Worm (Caenorhabditis elegans) whole organism, young adult: ENCODE results near the gene C09G9.1.

Source experiments
- F22D6.2 ChIP-seq: sonication (generic microtip); optimal IDR thresholded peaks from 2 replicates; lab custom pipeline; 2016; ENCODE audit warnings: mild to moderate bottlenecking, missing genetic modification characterization, missing compliant biosample characterization
- F39B2.1 ChIP-seq: fragments of 200-800 bp; sonication (Bioruptor generic); IDR thresholded peaks from 2 replicates; pipeline ENCODE4 v1.3.6; 2022; ENCODE audit warnings: missing genetic modification reagents, missing genetic modification characterization, missing compliant biosample characterization
- F49E8.2 ChIP-seq: sonication (generic microtip); optimal IDR thresholded peaks from 3 replicates; lab custom pipeline; 2017; ENCODE audit warnings: missing genetic modification characterization, mild to moderate bottlenecking, missing compliant biosample characterization, antibody characterized with exemption, moderate library complexity; ENCODE audit not compliant: insufficient read depth
- F55B11.4 ChIP-seq: sonication (generic microtip); optimal IDR thresholded peaks from 2 replicates; lab custom pipeline; 2016; ENCODE audit warnings: missing compliant biosample characterization, missing genetic modification characterization, borderline replicate concordance; ENCODE audit not compliant: insufficient read depth
- F57A8.1 ChIP-seq: fragments of 200-800 bp; sonication (Bioruptor generic); optimal IDR thresholded peaks from 2 replicates; lab custom pipeline; 2018; ENCODE audit warnings: mild to moderate bottlenecking, missing genetic modification characterization, moderate library complexity, missing compliant biosample characterization
- F57C9.4 ChIP-seq: sonication (generic microtip); optimal IDR thresholded peaks from 2 replicates; lab custom pipeline; 2017; ENCODE audit warnings: mild to moderate bottlenecking, missing genetic modification characterization, missing compliant biosample characterization
- K12H6.12 ChIP-seq: fragments of 200-800 bp; sonication (Bioruptor generic); optimal IDR thresholded peaks from 2 replicates; lab custom pipeline; 2018; ENCODE audit warnings: mild to moderate bottlenecking, missing genetic modification characterization, missing compliant biosample characterization
- Y53G8AR.9 ChIP-seq: fragments of 200-800 bp; sonication (Bioruptor generic); conservative IDR thresholded peaks from 2 replicates; pipeline ENCODE4 v1.3.6; 2022; ENCODE audit warnings: missing genetic modification reagents, missing genetic modification characterization, missing compliant biosample characterization
- akir-1 ChIP-seq: fragments of 200-800 bp; sonication (Bioruptor generic); optimal IDR thresholded peaks from 2 replicates; lab custom pipeline; 2018; ENCODE audit warnings: mild to moderate bottlenecking, missing genetic modification characterization, moderate library complexity, missing compliant biosample characterization
- aptf-2 ChIP-seq: fragments of 200-800 bp; sonication (Bioruptor generic); conservative IDR thresholded peaks from 2 replicates; pipeline ENCODE4 v1.3.6; 2022; ENCODE audit warnings: missing genetic modification reagents, missing genetic modification characterization, missing compliant biosample characterization
- attf-3 ChIP-seq: fragments of 200-800 bp; sonication (Bioruptor generic); conservative IDR thresholded peaks from 2 replicates; pipeline ENCODE4 v1.3.6; 2022; ENCODE audit warnings: missing genetic modification reagents, missing genetic modification characterization, missing compliant biosample characterization
- bed-1 ChIP-seq: fragments of 200-800 bp; sonication (Bioruptor generic); IDR thresholded peaks from 2 replicates; pipeline ENCODE4 v1.3.6; 2022; ENCODE audit warnings: missing genetic modification reagents, missing genetic modification characterization, missing compliant biosample characterization
- ccch-3 ChIP-seq: fragments of 200-800 bp; sonication (Bioruptor generic); optimal IDR thresholded peaks from 2 replicates; lab custom pipeline; 2018; ENCODE audit warnings: mild to moderate bottlenecking, missing genetic modification characterization, missing compliant biosample characterization
- ceh-40 ChIP-seq: fragments of 200-800 bp; sonication (Bioruptor generic); IDR thresholded peaks from 2 replicates; pipeline ENCODE4 v1.3.6; 2022; ENCODE audit warnings: missing genetic modification characterization, missing compliant biosample characterization
- die-1 ChIP-seq: sonication (generic microtip); optimal IDR thresholded peaks from 2 replicates; lab custom pipeline; 2016; ENCODE audit warnings: missing genotype, mild to moderate bottlenecking, missing genetic modification characterization, missing compliant biosample characterization
- egrh-3 ChIP-seq: fragments of 200-800 bp; sonication (Bioruptor generic); IDR thresholded peaks from 2 replicates; pipeline ENCODE4 v1.3.6; 2022; ENCODE audit warnings: missing genetic modification reagents, missing genetic modification characterization, missing compliant biosample characterization
- ekl-4 ChIP-seq: fragments of 200-800 bp; sonication (Bioruptor generic); IDR thresholded peaks from 2 replicates; pipeline ENCODE4 v1.3.6; 2022; ENCODE audit warnings: missing genetic modification reagents, missing genetic modification characterization, missing compliant biosample characterization
- gei-17 ChIP-seq: fragments of 200-800 bp; sonication (Bioruptor generic); optimal IDR thresholded peaks from 2 replicates; lab custom pipeline; 2018; ENCODE audit warnings: mild to moderate bottlenecking, missing genetic modification characterization, missing compliant biosample characterization
- hmg-1.2 ChIP-seq: fragments of 200-800 bp; sonication (Bioruptor generic); IDR thresholded peaks from 2 replicates; pipeline ENCODE4 v1.3.6; 2022; ENCODE audit warnings: missing genetic modification reagents, missing genetic modification characterization, missing compliant biosample characterization
- let-607 ChIP-seq, 2 experiments: fragments of 200-800 bp in 1 of 2; sonication (Bioruptor generic) in 1 of 2; sonication (generic microtip) in 1 of 2; optimal IDR thresholded peaks; 2 replicates each; lab custom pipeline; 2016 to 2018; ENCODE audit warnings: mild to moderate bottlenecking in 2 of 2, missing compliant biosample characterization in 2 of 2, missing genetic modification characterization in 2 of 2, moderate library complexity in 2 of 2, missing genotype in 1 of 2
- lin-26 ChIP-seq: fragments of 200-800 bp; sonication (Bioruptor generic); IDR thresholded peaks from 2 replicates; pipeline ENCODE4 v1.3.6; 2022; ENCODE audit warnings: missing genetic modification reagents, missing genetic modification characterization, missing compliant biosample characterization
- lsy-27 ChIP-seq: sonication (generic microtip); optimal IDR thresholded peaks from 2 replicates; lab custom pipeline; 2017; ENCODE audit warnings: missing genetic modification characterization, mild to moderate bottlenecking, missing compliant biosample characterization, antibody characterized with exemption, missing genotype, borderline replicate concordance; ENCODE audit not compliant: insufficient read depth
- nfya-1 ChIP-seq: sonication (generic microtip); optimal IDR thresholded peaks from 2 replicates; lab custom pipeline; 2017; ENCODE audit warnings: antibody characterized with exemption, missing compliant biosample characterization, missing genetic modification characterization, borderline replicate concordance; ENCODE audit not compliant: insufficient read depth
- rcor-1 ChIP-seq: fragments of 200-800 bp; sonication (Bioruptor generic); IDR thresholded peaks from 2 replicates; pipeline ENCODE4 v1.3.6; 2022; ENCODE audit warnings: missing genetic modification reagents, missing genetic modification characterization, missing compliant biosample characterization
- repo-1 ChIP-seq: sonication (generic microtip); optimal IDR thresholded peaks from 2 replicates; lab custom pipeline; 2017; ENCODE audit warnings: mild to moderate bottlenecking, missing genetic modification characterization, missing compliant biosample characterization
- rpc-1 ChIP-seq, 2 experiments: fragments of 150-350 bp in 1 of 2; sonication (generic microtip) in 1 of 2; optimal IDR thresholded peaks; 2 replicates each; lab custom pipeline; 2014 to 2018; ENCODE audit warnings: missing biosample characterization in 1 of 2, missing genetic modification characterization in 1 of 2, missing genetic modification reagents in 1 of 2, missing genotype in 1 of 2
- snpc-1.1 ChIP-seq: sonication (generic microtip); optimal IDR thresholded peaks from 2 replicates; lab custom pipeline; 2017; ENCODE audit warnings: missing genetic modification characterization, mild to moderate bottlenecking, missing compliant biosample characterization, antibody characterized with exemption, moderate library complexity, missing genotype, missing genetic modification reagents; ENCODE audit not compliant: insufficient read depth
- snpc-4 ChIP-seq, 5 experiments: fragments of 150-350 bp in 1 of 5; sonication (generic microtip) in 4 of 5; optimal IDR thresholded peaks; 2 replicates each; lab custom pipeline; 2014 to 2018; ENCODE audit warnings: missing genetic modification characterization in 5 of 5, missing biosample characterization in 3 of 5, antibody characterized with exemption in 2 of 5, mild to moderate bottlenecking in 2 of 5, missing compliant biosample characterization in 2 of 5, missing genotype in 2 of 5, moderate library complexity in 2 of 5, missing genetic modification reagents in 1 of 5
- tlf-1 ChIP-seq: fragments of 200-800 bp; sonication (Bioruptor generic); optimal IDR thresholded peaks from 2 replicates; lab custom pipeline; 2018; ENCODE audit warnings: mild to moderate bottlenecking, missing genetic modification characterization, missing compliant biosample characterization
- zfh-2 ChIP-seq: fragments of 200-800 bp; sonication (Bioruptor generic); conservative IDR thresholded peaks from 2 replicates; pipeline ENCODE4 v1.3.6; 2022; ENCODE audit warnings: missing genetic modification reagents, missing genetic modification characterization, missing compliant biosample characterization
- ztf-26 ChIP-seq: sonication (generic microtip); optimal IDR thresholded peaks from 2 replicates; lab custom pipeline; 2017; ENCODE audit warnings: missing genetic modification characterization, missing compliant biosample characterization
- ztf-6 ChIP-seq: fragments of 200-800 bp; sonication (Bioruptor generic); IDR thresholded peaks from 2 replicates; pipeline ENCODE4 v1.3.6; 2022; ENCODE audit warnings: missing genetic modification reagents, missing genetic modification characterization, missing compliant biosample characterization

C09G9.1 gene

DNA sequence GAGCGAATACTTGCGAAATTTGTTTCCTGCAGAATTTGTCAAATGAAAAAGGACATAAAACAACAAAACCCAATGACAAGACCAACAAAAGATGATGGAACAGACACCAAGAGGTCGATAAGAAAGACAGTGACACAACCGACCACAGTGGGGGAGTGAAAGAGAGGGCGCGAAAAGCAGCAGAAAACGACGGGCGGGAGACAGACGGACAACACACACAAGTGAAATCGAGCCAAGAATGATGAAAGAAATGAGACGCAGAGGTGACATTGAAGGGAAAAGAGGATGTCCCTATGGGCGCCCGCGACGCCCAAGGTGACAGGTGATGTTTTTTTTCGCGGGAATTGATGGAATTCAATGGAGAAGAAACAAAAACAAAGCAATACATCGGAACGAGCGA lies 807 bp upstream of the C09G9.1 start (continued):
- no peak for TF ChIP-seq tlf-1 (GFP tag; lab: Kevin White, UChicago)
- no peak for TF ChIP-seq snpc-1.1 (tag; lab: Kevin White, UChicago)
- TF ChIP-seq bed-1: no peak
- no peak; the same call in none of the 2 replicates for TF ChIP-seq zfh-2 (GFP tag; lab: Robert Waterston, UW)
- no peak for TF ChIP-seq repo-1 (tag; lab: Kevin White, UChicago)

DNA sequence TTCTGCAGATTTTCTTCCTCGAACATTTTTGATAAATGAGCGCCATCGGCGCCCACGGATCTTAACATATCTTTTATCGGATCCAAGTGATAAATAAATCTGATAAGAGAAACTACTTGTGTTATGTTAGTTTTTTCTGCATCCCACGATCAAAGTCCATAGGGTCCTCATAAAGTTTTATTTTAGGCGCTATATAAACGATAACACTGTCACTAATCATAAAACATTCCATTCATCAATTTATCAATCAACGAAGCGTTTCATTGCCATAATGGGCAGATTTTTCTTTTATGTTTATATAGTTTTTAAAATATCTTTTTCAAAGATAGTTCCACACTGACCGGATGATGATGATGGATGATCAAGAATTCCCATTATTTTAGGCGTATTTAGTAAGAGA lies 613 bp downstream of the C09G9.1 start:
- TF ChIP-seq zfh-2 (GFP tag; lab: Robert Waterston, UW): no peak
- no peak for TF ChIP-seq hmg-1.2 (GFP tag; lab: Robert Waterston, UW)
- TF ChIP-seq ekl-4 (GFP tag; lab: Robert Waterston, UW): no peak
- no peak for TF ChIP-seq rpc-1 (optimal IDR thresholded peaks at IDR 0.05; lab: Kevin White, UChicago)
- no peak for TF ChIP-seq rpc-1 (tag; optimal IDR thresholded peaks at IDR 0.05; lab: Kevin White, UChicago)
- no peak for TF ChIP-seq akir-1 (GFP tag; lab: Kevin White, UChicago)
- no peak for TF ChIP-seq F57C9.4
- no peak for TF ChIP-seq ccch-3 (GFP tag; lab: Kevin White, UChicago)
- TF ChIP-seq attf-3: no peak
- TF ChIP-seq rcor-1 (GFP tag; lab: Robert Waterston, UW): no peak
- no peak for TF ChIP-seq tlf-1 (GFP tag; lab: Kevin White, UChicago)
- no peak for TF ChIP-seq die-1 (tag; lab: Kevin White, UChicago)
- TF ChIP-seq F22D6.2 (tag; lab: Kevin White, UChicago): no peak
- TF ChIP-seq F49E8.2 (tag; lab: Kevin White, UChicago): no peak
- no peak for TF ChIP-seq ztf-26
- TF ChIP-seq gei-17 (GFP tag; lab: Kevin White, UChicago): no peak
- TF ChIP-seq K12H6.12: no peak
- no peak for TF ChIP-seq F57A8.1

DNA sequence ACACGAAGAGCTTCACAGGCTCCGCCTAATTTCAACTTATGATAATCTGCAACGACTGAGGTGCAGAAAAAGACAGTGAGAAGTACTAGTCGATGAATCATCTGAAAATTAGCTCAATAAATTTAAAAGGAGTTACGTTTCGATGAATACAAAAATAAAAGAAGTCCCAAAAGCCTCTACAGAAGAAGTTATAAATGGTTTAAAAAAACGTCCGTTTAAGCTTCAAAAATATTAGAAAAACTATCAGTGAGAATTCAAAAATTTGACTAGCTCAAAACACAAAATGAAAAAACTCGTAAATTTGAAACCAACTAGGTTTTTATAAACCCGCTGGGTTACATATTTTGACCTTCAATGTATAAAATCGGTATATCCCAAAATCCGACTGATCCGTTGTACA lies 9.3 kb downstream of the C09G9.1 start, which contains the start of gene T11B7.5:
Gene T11B7.5, minus strand, starts transcription at position 101 of the 400 bp plus-strand sequence.
- no peak for TF ChIP-seq egrh-3 (GFP tag; lab: Robert Waterston, UW)
- no peak for TF ChIP-seq F57C9.4

DNA sequence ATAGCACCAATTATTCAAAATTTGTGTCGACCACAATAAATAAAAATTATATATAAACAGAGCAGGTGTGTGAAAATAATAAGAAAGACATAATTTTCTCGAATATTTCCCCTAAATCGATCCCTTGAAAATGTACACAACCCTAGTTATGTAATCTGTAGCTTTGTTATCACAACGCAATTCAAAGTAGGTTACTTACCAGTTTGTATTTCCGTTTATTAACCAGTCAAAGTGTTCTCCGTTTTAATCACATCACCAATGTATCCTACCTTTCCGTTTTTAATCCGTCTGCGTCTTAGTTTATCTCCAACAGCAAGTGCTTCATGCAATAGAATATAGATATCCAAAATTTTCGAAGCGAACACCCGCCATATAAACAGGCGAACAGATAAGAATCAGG lies 12.0 kb downstream of the C09G9.1 start:
- TF ChIP-seq aptf-2 (no peak), lsy-27 (tag; lab: Kevin White, UChicago) (no peak), ceh-40 (GFP tag; lab: Robert Waterston, UW) (no peak), F22D6.2 (tag; lab: Kevin White, UChicago) (no peak), nfya-1 (tag; lab: Kevin White, UChicago) (no peak), Y53G8AR.9 (GFP tag; lab: Robert Waterston, UW) (no peak), let-607 (tag; optimal IDR thresholded peaks at IDR 0.05; lab: Kevin White, UChicago) (no peak), ekl-4 (GFP tag; lab: Robert Waterston, UW) (no peak), snpc-4 (GFP tag; optimal IDR thresholded peaks at IDR 0.05; lab: Kevin White, UChicago) (no peak), snpc-4 (tag; optimal IDR thresholded peaks at IDR 0.05; lab: Kevin White, UChicago) (no peak), gei-17 (GFP tag; lab: Kevin White, UChicago) (no peak), rcor-1 (GFP tag; lab: Robert Waterston, UW) (no peak), F55B11.4 (tag; lab: Kevin White, UChicago) (no peak), F39B2.1 (no peak), lin-26 (GFP tag; lab: Robert Waterston, UW) (no peak), ztf-6 (GFP tag; lab: Robert Waterston, UW) (no peak)
- TF ChIP-seq, all 124 proteins: peak for 0
